Worm (Caenorhabditis elegans) whole organism, L4/young adult: ENCODE data around the gene fis-1.

ENCODE experiments used
- W03F9.2 ChIP-seq: fragments of 150-350 bp; optimal IDR thresholded peaks from 2 replicates; lab custom pipeline; 2014; ENCODE audit warnings: missing biosample characterization, missing genetic modification characterization
- dao-5 ChIP-seq: sonication (generic microtip); optimal IDR thresholded peaks from 2 replicates; lab custom pipeline; 2016; ENCODE audit warnings: missing genotype, missing genetic modification characterization, moderate library complexity, missing compliant biosample characterization
- him-1 ChIP-seq: sonication (generic microtip); optimal IDR thresholded peaks from 2 replicates; lab custom pipeline; 2016; ENCODE audit warnings: missing genotype, missing genetic modification reagents, missing genetic modification characterization, missing compliant biosample characterization

ce11 chrII:6726814-6727213, 28.2 kb upstream of the fis-1 start:
- TF ChIP-seq dao-5 (tag; lab: Kevin White, UChicago), result no peak
- TF ChIP-seq W03F9.2 (tag; lab: Kevin White, UChicago), result no peak
- no peak for TF ChIP-seq him-1 (tag; lab: Kevin White, UChicago)
